Fruit fly (Drosophila melanogaster) whole organism, embryonic: Measurements from ENCODE around the gene CG32066.

Experiments
- Atf3 ChIP-seq: fragments of 200-800 bp; sonication (Bioruptor generic); optimal IDR thresholded peaks from 3 replicates; lab custom pipeline; 2016; ENCODE audit warnings: missing biosample characterization, missing genetic modification characterization
- Blimp-1 ChIP-seq: fragments of 200-800 bp; sonication (Bioruptor generic); optimal IDR thresholded peaks from 3 replicates; lab custom pipeline; 2018; ENCODE audit warnings: missing biosample characterization, missing genetic modification characterization, mild to moderate bottlenecking, moderate library complexity, missing genetic modification reagents
- BtbVII ChIP-seq: fragments of 200-800 bp; sonication (Bioruptor generic); optimal IDR thresholded peaks from 3 replicates; lab custom pipeline; 2017; ENCODE audit warnings: missing biosample characterization, mild to moderate bottlenecking, missing genetic modification characterization
- CG13424 ChIP-seq: fragments of 200-800 bp; sonication (Bioruptor generic); optimal IDR thresholded peaks from 2 replicates; lab custom pipeline; 2019; ENCODE audit warnings: missing biosample characterization, mild to moderate bottlenecking, missing genetic modification characterization, moderate library complexity
- CG15696 ChIP-seq: fragments of 200-800 bp; sonication (Bioruptor generic); optimal IDR thresholded peaks from 2 replicates; lab custom pipeline; 2019; ENCODE audit warnings: missing biosample characterization, mild to moderate bottlenecking, missing genetic modification characterization, moderate library complexity
- CG1602 ChIP-seq: fragments of 200-800 bp; sonication (Bioruptor generic); optimal IDR thresholded peaks from 3 replicates; lab custom pipeline; 2016; ENCODE audit warnings: missing biosample characterization, missing genetic modification characterization
- CG17361 ChIP-seq: fragments of 200-800 bp; sonication (Bioruptor generic); IDR thresholded peaks from 3 replicates; pipeline ENCODE4 v1.3.6; 2022; ENCODE audit warnings: missing biosample characterization, missing genetic modification characterization
- CG1832 ChIP-seq: fragments of 200-800 bp; sonication (Bioruptor generic); optimal IDR thresholded peaks from 2 replicates; lab custom pipeline; 2017; ENCODE audit warnings: missing biosample characterization, mild to moderate bottlenecking, missing genetic modification characterization, inconsistent platforms
- CG2678 ChIP-seq: fragments of 200-800 bp; sonication (Bioruptor generic); optimal IDR thresholded peaks from 3 replicates; lab custom pipeline; 2019; ENCODE audit warnings: missing biosample characterization, mild to moderate bottlenecking, missing genetic modification characterization, moderate library complexity
- CG2712 ChIP-seq: fragments of 200-800 bp; optimal IDR thresholded peaks from 3 replicates; lab custom pipeline; 2019; ENCODE audit warnings: missing biosample characterization, mild to moderate bottlenecking, missing genetic modification characterization, moderate library complexity
- CG31388 ChIP-seq: fragments of 200-800 bp; sonication (Bioruptor generic); optimal IDR thresholded peaks from 2 replicates; lab custom pipeline; 2016; ENCODE audit warnings: missing biosample characterization, missing genetic modification characterization
- CG33213 ChIP-seq: fragments of 200-800 bp; sonication (Bioruptor generic); optimal IDR thresholded peaks from 3 replicates; lab custom pipeline; 2016; ENCODE audit warnings: missing biosample characterization, missing genetic modification characterization
- CG34422 ChIP-seq: fragments of 200-800 bp; sonication (Bioruptor generic); IDR thresholded peaks from 3 replicates; pipeline ENCODE4 v1.3.6; 2022; ENCODE audit warnings: missing biosample characterization, missing genetic modification characterization
- CG4820 ChIP-seq: fragments of 200-800 bp; sonication (Bioruptor generic); optimal IDR thresholded peaks from 3 replicates; lab custom pipeline; 2016; ENCODE audit warnings: missing biosample characterization, missing genetic modification characterization
- CG6654 ChIP-seq: fragments of 200-800 bp; sonication (Bioruptor generic); optimal IDR thresholded peaks from 2 replicates; lab custom pipeline; 2017; ENCODE audit warnings: missing biosample characterization, mild to moderate bottlenecking, missing genetic modification characterization
- CG7271 ChIP-seq: fragments of 200-800 bp; sonication (Bioruptor generic); optimal IDR thresholded peaks from 2 replicates; lab custom pipeline; 2018; ENCODE audit warnings: missing biosample characterization, mild to moderate bottlenecking, missing genetic modification characterization, moderate library complexity
- CG7556 ChIP-seq: fragments of 200-800 bp; sonication (Bioruptor generic); optimal IDR thresholded peaks from 2 replicates; lab custom pipeline; 2017; ENCODE audit warnings: missing biosample characterization, mild to moderate bottlenecking, missing genetic modification characterization
- CG7839 ChIP-seq: fragments of 200-800 bp; sonication (Bioruptor generic); optimal IDR thresholded peaks from 3 replicates; lab custom pipeline; 2018; ENCODE audit warnings: missing biosample characterization, mild to moderate bottlenecking, missing genetic modification characterization, moderate library complexity
- CG9727 ChIP-seq: fragments of 200-800 bp; sonication (Bioruptor generic); optimal IDR thresholded peaks from 3 replicates; lab custom pipeline; 2017; ENCODE audit warnings: missing biosample characterization, mild to moderate bottlenecking, missing genetic modification characterization
- CHES-1-like ChIP-seq: fragments of 200-800 bp; sonication (Bioruptor generic); optimal IDR thresholded peaks from 2 replicates; lab custom pipeline; 2016; ENCODE audit warnings: missing biosample characterization, missing genetic modification characterization
- CoRest ChIP-seq: fragments of 200-800 bp; sonication (Bioruptor generic); optimal IDR thresholded peaks from 3 replicates; lab custom pipeline; 2018; ENCODE audit warnings: missing biosample characterization, mild to moderate bottlenecking, missing genetic modification characterization, moderate library complexity
- D19A ChIP-seq: fragments of 200-800 bp; optimal IDR thresholded peaks from 3 replicates; lab custom pipeline; 2019; ENCODE audit warnings: missing biosample characterization, mild to moderate bottlenecking, missing genetic modification characterization, moderate library complexity
- Eip74EF ChIP-seq, 2 experiments: fragments of 200-800 bp in 1 of 2; fragments of >200 bp in 1 of 2; sonication (Bioruptor generic) in 1 of 2; optimal IDR thresholded peaks; 2 replicates each; lab custom pipeline; 2017 to 2019; ENCODE audit warnings: missing biosample characterization in 2 of 2, missing genetic modification characterization in 2 of 2, mild to moderate bottlenecking in 1 of 2, moderate library complexity in 1 of 2
- Fer3 ChIP-seq: fragments of 200-800 bp; sonication (Bioruptor generic); optimal IDR thresholded peaks from 2 replicates; lab custom pipeline; 2018; ENCODE audit warnings: missing biosample characterization, mild to moderate bottlenecking, missing genetic modification characterization, moderate library complexity
- Med ChIP-seq: fragments of 200-800 bp; sonication (Bioruptor generic); peaks from one replicate; lab custom pipeline; 2016; ENCODE audit warnings: missing biosample characterization, missing genetic modification characterization, mild to moderate bottlenecking, inconsistent platforms, moderate library complexity
- Rfx ChIP-seq: fragments of 200-800 bp; sonication (Bioruptor generic); IDR thresholded peaks from 2 replicates; pipeline ENCODE4 v1.3.6; 2022; ENCODE audit warnings: missing biosample characterization, missing genetic modification characterization
- Sin3A ChIP-seq: fragments of >200 bp; optimal IDR thresholded peaks from 2 replicates; lab custom pipeline; 2018
- Ssrp ChIP-seq: fragments of 200-800 bp; sonication (Bioruptor generic); optimal IDR thresholded peaks from 2 replicates; lab custom pipeline; 2018; ENCODE audit warnings: missing biosample characterization, mild to moderate bottlenecking, missing genetic modification characterization, moderate library complexity
- Usf ChIP-seq: fragments of 200-800 bp; sonication (Bioruptor generic); optimal IDR thresholded peaks from 2 replicates; lab custom pipeline; 2017; ENCODE audit warnings: missing genotype, missing biosample characterization, missing genetic modification characterization
- amos ChIP-seq: fragments of 200-800 bp; sonication (Bioruptor generic); IDR thresholded peaks from 2 replicates; pipeline ENCODE4 v1.3.6; 2022; ENCODE audit warnings: missing biosample characterization, missing genetic modification characterization; ENCODE audit not compliant: partially characterized antibody
- cad ChIP-seq: fragments of >200 bp; optimal IDR thresholded peaks from 2 replicates; lab custom pipeline; 2017; ENCODE audit warnings: missing biosample characterization, missing genetic modification characterization
- crc ChIP-seq: fragments of 200-800 bp; sonication (Bioruptor generic); optimal IDR thresholded peaks from 2 replicates; lab custom pipeline; 2016; ENCODE audit warnings: missing biosample characterization, missing genetic modification characterization
- gcm ChIP-seq: fragments of 200-800 bp; sonication (Bioruptor generic); optimal IDR thresholded peaks from 2 replicates; lab custom pipeline; 2019; ENCODE audit warnings: missing biosample characterization, mild to moderate bottlenecking, missing genetic modification characterization, moderate library complexity
- grau ChIP-seq: fragments of 200-800 bp; optimal IDR thresholded peaks from 3 replicates; lab custom pipeline; 2019; ENCODE audit warnings: missing biosample characterization, mild to moderate bottlenecking, missing genetic modification characterization, moderate library complexity
- hkb ChIP-seq, 2 experiments: fragments of 200-800 bp in 1 of 2; fragments of >200 bp in 1 of 2; sonication (Bioruptor generic) in 1 of 2; IDR thresholded peaks in 1 of 2; optimal IDR thresholded peaks in 1 of 2; 2 replicates each; pipeline versions ENCODE4 v1.3.6 to Lab custom; 2017 to 2022; ENCODE audit warnings: missing biosample characterization in 1 of 2, missing genetic modification characterization in 1 of 2
- knrl ChIP-seq: fragments of 200-800 bp; sonication (Bioruptor generic); IDR thresholded peaks from 3 replicates; pipeline ENCODE4 v1.3.6; 2022; ENCODE audit warnings: missing biosample characterization, missing genetic modification characterization; ENCODE audit not compliant: partially characterized antibody
- lilli ChIP-seq: fragments of 200-800 bp; sonication (Bioruptor generic); optimal IDR thresholded peaks from 3 replicates; lab custom pipeline; 2016; ENCODE audit warnings: missing biosample characterization, missing genetic modification characterization
- lmd ChIP-seq: fragments of 200-800 bp; sonication (Bioruptor generic); IDR thresholded peaks from 2 replicates; pipeline ENCODE4 v1.3.6; 2022; ENCODE audit warnings: missing biosample characterization, missing genetic modification characterization
- nmo ChIP-seq: fragments of 200-800 bp; sonication (Bioruptor generic); optimal IDR thresholded peaks from 2 replicates; lab custom pipeline; 2018; ENCODE audit warnings: missing biosample characterization, mild to moderate bottlenecking, missing genetic modification characterization, moderate library complexity
- onecut ChIP-seq: fragments of 200-800 bp; sonication (Bioruptor generic); IDR thresholded peaks from 2 replicates; pipeline ENCODE4 v1.3.6; 2022; ENCODE audit warnings: missing biosample characterization, missing genetic modification characterization
- psq ChIP-seq: fragments of 200-800 bp; sonication (Bioruptor generic); optimal IDR thresholded peaks from 2 replicates; lab custom pipeline; 2017; ENCODE audit warnings: missing biosample characterization, missing genetic modification characterization
- sens-2 ChIP-seq: fragments of 200-800 bp; sonication (Bioruptor generic); IDR thresholded peaks from 2 replicates; pipeline ENCODE4 v1.3.6; 2022; ENCODE audit warnings: missing biosample characterization, missing genetic modification characterization
- seq ChIP-seq: fragments of 200-800 bp; sonication (Bioruptor generic); IDR thresholded peaks from 2 replicates; pipeline ENCODE4 v1.3.6; 2022; ENCODE audit warnings: missing biosample characterization, missing genetic modification characterization
- sim ChIP-seq: fragments of 200-800 bp; sonication (Bioruptor generic); IDR thresholded peaks from 2 replicates; pipeline ENCODE4 v1.3.6; 2022; ENCODE audit warnings: missing biosample characterization, missing genetic modification characterization
- sisA ChIP-seq: fragments of 200-800 bp; sonication (Bioruptor generic); IDR thresholded peaks from 2 replicates; pipeline ENCODE4 v1.3.6; 2022; ENCODE audit warnings: missing biosample characterization, missing genetic modification characterization
- slbo ChIP-seq: fragments of 200-800 bp; sonication (Bioruptor generic); IDR thresholded peaks from 2 replicates; pipeline ENCODE4 v1.3.6; 2022; ENCODE audit warnings: missing biosample characterization, missing genetic modification characterization
- stwl ChIP-seq: fragments of 200-800 bp; sonication (Bioruptor generic); optimal IDR thresholded peaks from 3 replicates; lab custom pipeline; 2018; ENCODE audit warnings: missing biosample characterization, mild to moderate bottlenecking, missing genetic modification characterization, moderate library complexity
- wdn ChIP-seq: fragments of 200-800 bp; sonication (Bioruptor generic); IDR thresholded peaks from 2 replicates; pipeline ENCODE4 v1.3.6; 2022; ENCODE audit warnings: missing biosample characterization, missing genetic modification characterization
- wek ChIP-seq: fragments of 200-800 bp; sonication (Bioruptor generic); optimal IDR thresholded peaks from 3 replicates; lab custom pipeline; 2018; ENCODE audit warnings: missing biosample characterization, mild to moderate bottlenecking, missing genetic modification characterization, moderate library complexity

Gene CG32066

dm6 chr3L:10696635-10697412 lies 36.0 kb upstream of the CG32066 start, which contains the start of gene NijA:
NijA (minus strand) TSS chr3L:10696877.
- no peak for TF ChIP-seq CG31388 (GFP tag; lab: Kevin White, UChicago)
- peak; percentile 55 for TF ChIP-seq CG2678 (tag; lab: Kevin White, UChicago)
- TF ChIP-seq CG7839, result peak; percentile 63
- TF ChIP-seq gcm, result peak; percentile 25
- no peak for TF ChIP-seq amos
- TF ChIP-seq CG34422 (GFP tag; lab: Robert Waterston, UW), result no peak
- TF ChIP-seq Ssrp (tag; lab: Kevin White, UChicago), result peak; percentile 12
- peak; percentile 54 for TF ChIP-seq nmo (GFP tag; lab: Kevin White, UChicago)
- no peak for TF ChIP-seq hkb (optimal IDR thresholded peaks at IDR 0.05; lab: Kevin White, UChicago)
- TF ChIP-seq hkb (GFP tag; IDR thresholded peaks at IDR 0.05; lab: Robert Waterston, UW), result no peak
- peak; percentile 29; the same call in 1 of the 2 replicates for TF ChIP-seq lmd (GFP tag; lab: Robert Waterston, UW)
- peak; percentile 25 for TF ChIP-seq CG13424
- TF ChIP-seq Rfx (GFP tag; lab: Robert Waterston, UW), result 0 out of 2 replicates have a peak, but pooled peaks have one; percentile 22
- no peak for TF ChIP-seq CG1602 (GFP tag; lab: Kevin White, UChicago)
- TF ChIP-seq grau (tag; lab: Kevin White, UChicago), result peak; percentile 63
- TF ChIP-seq crc (GFP tag; lab: Kevin White, UChicago), result no peak
- peak; percentile 55 for TF ChIP-seq CG7556 (GFP tag; lab: Kevin White, UChicago)
- TF ChIP-seq slbo, result peak; percentile 62
- TF ChIP-seq seq, result no peak
- TF ChIP-seq CG33213 (GFP tag; lab: Kevin White, UChicago), result no peak
- TF ChIP-seq CG2712 (tag; lab: Kevin White, UChicago), result peak; percentile 49
- TF ChIP-seq psq (GFP tag; lab: Kevin White, UChicago), result no peak
- TF ChIP-seq Atf3 (GFP tag; lab: Kevin White, UChicago), result no peak
- peak in 1 of 2 experiments; percentile 9 for TF ChIP-seq Eip74EF (GFP tag; optimal IDR thresholded peaks at IDR 0.05; lab: Kevin White, UChicago)
- peak; percentile 28 for TF ChIP-seq D19A (tag; lab: Kevin White, UChicago)
- no peak for TF ChIP-seq lilli
- TF ChIP-seq stwl (tag; lab: Kevin White, UChicago), result no peak
- TF ChIP-seq Usf (GFP tag; lab: Kevin White, UChicago), result no peak
- TF ChIP-seq sisA (GFP tag; lab: Robert Waterston, UW), result no peak
- no peak for TF ChIP-seq cad (GFP tag; lab: Kevin White, UChicago)
- TF ChIP-seq Sin3A (lab: Kevin White, UChicago), result no peak
- TF ChIP-seq sim (GFP tag; lab: Robert Waterston, UW), result no peak
- TF ChIP-seq wek (GFP tag; lab: Kevin White, UChicago), result no peak
- TF ChIP-seq BtbVII (GFP tag; lab: Kevin White, UChicago), result no peak
- no peak for TF ChIP-seq CG1832 (GFP tag; lab: Kevin White, UChicago)
- TF ChIP-seq CG9727 (GFP tag; lab: Kevin White, UChicago), result peak; percentile 27
- TF ChIP-seq CG4820 (GFP tag; lab: Kevin White, UChicago), result no peak
- peak; percentile 9 for TF ChIP-seq Med (GFP tag; lab: Kevin White, UChicago)
- no peak for TF ChIP-seq onecut (GFP tag; lab: Robert Waterston, UW)
- TF ChIP-seq CG7271 (tag; lab: Kevin White, UChicago), result no peak
- TF ChIP-seq sens-2 (GFP tag; lab: Robert Waterston, UW), result no peak
- TF ChIP-seq CG15696 (tag; lab: Kevin White, UChicago), result no peak
- TF ChIP-seq CG6654 (GFP tag; lab: Kevin White, UChicago), result no peak
- TF ChIP-seq wdn (GFP tag; lab: Robert Waterston, UW), result no peak
- TF ChIP-seq CoRest (tag; lab: Kevin White, UChicago), result peak; percentile 59
- peak; percentile 74; the same call in 2 of the 3 replicates for TF ChIP-seq CG17361
- TF ChIP-seq Blimp-1 (GFP tag; lab: Kevin White, UChicago), result peak; percentile 52
- no peak for TF ChIP-seq knrl (GFP tag; lab: Robert Waterston, UW)
- TF ChIP-seq CHES-1-like (GFP tag; lab: Kevin White, UChicago), result no peak
- TF ChIP-seq Fer3 (tag; lab: Kevin White, UChicago), result no peak
